Fruit fly (Drosophila melanogaster): ENCODE results near the gene CG8100.

DNA sequence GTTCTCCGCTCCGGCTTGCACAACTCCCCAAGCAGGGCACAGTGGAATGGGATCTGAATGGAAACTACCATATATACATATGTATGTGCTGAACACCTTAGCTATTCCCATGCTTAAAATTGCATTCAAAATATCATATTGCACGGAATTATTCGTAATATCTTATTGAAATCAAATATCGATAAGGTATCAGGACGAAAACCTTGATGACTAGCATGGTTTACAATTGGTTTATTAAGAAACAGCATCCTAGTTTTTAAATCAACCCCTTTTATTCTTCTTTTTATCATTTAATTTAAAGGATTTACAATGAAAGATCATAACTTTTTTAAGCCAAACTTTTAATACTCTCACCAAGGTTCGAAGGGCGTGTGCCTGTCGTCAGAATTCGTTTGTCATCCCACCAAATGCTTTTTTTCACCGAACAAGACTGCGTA lies 28.1 kb upstream of the CG8100 start:
- no peak for TF ChIP-seq CG8478 (optimal IDR thresholded peaks at IDR 0.05)
- no peak for TF ChIP-seq CTCF (optimal IDR thresholded peaks at IDR 0.05)
